Worm (Caenorhabditis elegans): Measurements from ENCODE around the gene srt-73.

- TF ChIP-seq ets-7 (tag; optimal IDR thresholded peaks at IDR 0.05) (no peak), tbx-37 (GFP tag; conservative IDR thresholded peaks at IDR 0.05) (no peak), hnd-1 (tag; optimal IDR thresholded peaks at IDR 0.05) (no peak), aly-1 (tag; optimal IDR thresholded peaks at IDR 0.05) (no peak)
Measured at ce11 chrIV:7830151-7830550, 49.0 kb upstream of the srt-73 start, which contains the start of gene mvb-12.

Measured in whole organism, early embryonic.